Fruit fly (Drosophila melanogaster) whole organism, embryonic: ENCODE measurements around the gene defl.

ENCODE experiments used
- Ada2b ChIP-seq: fragments of 200-800 bp; sonication (Bioruptor generic); IDR thresholded peaks from 2 replicates; pipeline ENCODE4 v1.3.6; 2022; ENCODE audit warnings: missing biosample characterization, missing genetic modification characterization
- CG10147 ChIP-seq: fragments of 200-800 bp; sonication (Bioruptor generic); optimal IDR thresholded peaks from 2 replicates; lab custom pipeline; 2019; ENCODE audit warnings: missing biosample characterization, mild to moderate bottlenecking, missing genetic modification characterization, moderate library complexity
- CG10267 ChIP-seq: fragments of 200-800 bp; sonication (Bioruptor generic); optimal IDR thresholded peaks from 2 replicates; lab custom pipeline; 2018; ENCODE audit warnings: missing biosample characterization, mild to moderate bottlenecking, missing genetic modification characterization, moderate library complexity
- CG12155 ChIP-seq: fragments of 200-800 bp; sonication (Bioruptor generic); optimal IDR thresholded peaks from 3 replicates; lab custom pipeline; 2016; ENCODE audit warnings: missing biosample characterization, missing genetic modification characterization
- CG13287 ChIP-seq: fragments of 200-800 bp; sonication (Bioruptor generic); IDR thresholded peaks from 2 replicates; pipeline ENCODE4 v1.3.6; 2022; ENCODE audit warnings: missing biosample characterization, missing genetic modification characterization; ENCODE audit not compliant: partially characterized antibody
- CG14710 ChIP-seq: fragments of 200-800 bp; sonication (Bioruptor generic); optimal IDR thresholded peaks from 3 replicates; lab custom pipeline; 2019; ENCODE audit warnings: missing biosample characterization, mild to moderate bottlenecking, missing genetic modification characterization, moderate library complexity
- CG17829 ChIP-seq: fragments of 200-800 bp; optimal IDR thresholded peaks from 2 replicates; lab custom pipeline; 2019; ENCODE audit warnings: missing biosample characterization, mild to moderate bottlenecking, missing genetic modification characterization, moderate library complexity
- CG2129 ChIP-seq: fragments of 200-800 bp; sonication (Bioruptor generic); IDR thresholded peaks from 2 replicates; pipeline ENCODE4 v1.3.6; 2022; ENCODE audit warnings: missing biosample characterization, missing genetic modification characterization; ENCODE audit not compliant: partially characterized antibody
- CG2712 ChIP-seq: fragments of 200-800 bp; optimal IDR thresholded peaks from 3 replicates; lab custom pipeline; 2019; ENCODE audit warnings: missing biosample characterization, mild to moderate bottlenecking, missing genetic modification characterization, moderate library complexity
- CG2875 ChIP-seq: fragments of 200-800 bp; sonication (Bioruptor generic); optimal IDR thresholded peaks from 2 replicates; lab custom pipeline; 2017; ENCODE audit warnings: missing biosample characterization, mild to moderate bottlenecking, missing genetic modification characterization, missing genetic modification reagents
- CG30403 ChIP-seq: fragments of 200-800 bp; sonication (Bioruptor generic); optimal IDR thresholded peaks from 3 replicates; lab custom pipeline; 2016; ENCODE audit warnings: missing biosample characterization, missing genetic modification characterization
- CG32767 ChIP-seq: fragments of 200-800 bp; sonication (Bioruptor generic); IDR thresholded peaks from 2 replicates; pipeline ENCODE4 v1.3.6; 2022; ENCODE audit warnings: missing biosample characterization, missing genetic modification characterization
- CG33213 ChIP-seq: fragments of 200-800 bp; sonication (Bioruptor generic); optimal IDR thresholded peaks from 3 replicates; lab custom pipeline; 2016; ENCODE audit warnings: missing biosample characterization, missing genetic modification characterization
- CG34224 ChIP-seq: fragments of 200-800 bp; sonication (Bioruptor generic); IDR thresholded peaks from 3 replicates; pipeline ENCODE4 v1.3.6; 2022; ENCODE audit warnings: missing biosample characterization, missing genetic modification characterization; ENCODE audit not compliant: partially characterized antibody
- CG34422 ChIP-seq: fragments of 200-800 bp; sonication (Bioruptor generic); IDR thresholded peaks from 3 replicates; pipeline ENCODE4 v1.3.6; 2022; ENCODE audit warnings: missing biosample characterization, missing genetic modification characterization
- CG4854 ChIP-seq: fragments of 200-800 bp; sonication (Bioruptor generic); optimal IDR thresholded peaks from 2 replicates; lab custom pipeline; 2016; ENCODE audit warnings: missing biosample characterization, missing genetic modification characterization, inconsistent platforms
- CG5953 ChIP-seq: fragments of 200-800 bp; sonication (Bioruptor generic); IDR thresholded peaks from 2 replicates; pipeline ENCODE4 v1.3.6; 2022; ENCODE audit warnings: missing biosample characterization, missing genetic modification characterization
- Doc2 ChIP-seq: fragments of 200-800 bp; sonication (Bioruptor generic); IDR thresholded peaks from 2 replicates; pipeline ENCODE4 v1.3.6; 2022; ENCODE audit warnings: missing biosample characterization, missing genetic modification characterization
- Ets65A ChIP-seq: fragments of 200-800 bp; sonication (Bioruptor generic); peaks from one replicate; lab custom pipeline; 2016; ENCODE audit warnings: missing biosample characterization, missing genetic modification characterization
- HLH4C ChIP-seq: fragments of 200-800 bp; sonication (Bioruptor generic); IDR thresholded peaks from 3 replicates; pipeline ENCODE4 v1.3.6; 2022; ENCODE audit warnings: missing biosample characterization, missing genetic modification characterization; ENCODE audit not compliant: partially characterized antibody
- Hr78 ChIP-seq, 2 experiments: fragments of 200-800 bp in 1 of 2; fragments of >200 bp in 1 of 2; sonication (Bioruptor generic) in 1 of 2; optimal IDR thresholded peaks; 2 replicates each; lab custom pipeline; 2017 to 2019; ENCODE audit warnings: missing biosample characterization in 2 of 2, missing genetic modification characterization in 2 of 2, mild to moderate bottlenecking in 1 of 2, moderate library complexity in 1 of 2
- Hsf ChIP-seq: fragments of 200-800 bp; sonication (Bioruptor generic); optimal IDR thresholded peaks from 3 replicates; lab custom pipeline; 2016; ENCODE audit warnings: missing biosample characterization, missing genetic modification characterization
- MBD-R2 ChIP-seq: fragments of 200-800 bp; sonication (Bioruptor generic); IDR thresholded peaks from 2 replicates; pipeline ENCODE4 v1.3.6; 2022; ENCODE audit warnings: missing biosample characterization, missing genetic modification characterization
- Nf-YB ChIP-seq: fragments of 200-800 bp; sonication (Bioruptor generic); optimal IDR thresholded peaks from 3 replicates; lab custom pipeline; 2019; ENCODE audit warnings: missing biosample characterization, mild to moderate bottlenecking, missing genetic modification characterization, moderate library complexity
- Oaz ChIP-seq: fragments of 200-800 bp; sonication (Bioruptor generic); IDR thresholded peaks from 2 replicates; pipeline ENCODE4 v1.3.6; 2022; ENCODE audit warnings: missing biosample characterization, missing genetic modification characterization
- Optix ChIP-seq: fragments of 200-800 bp; sonication (Bioruptor generic); IDR thresholded peaks from 3 replicates; pipeline ENCODE4 v1.3.6; 2022; ENCODE audit warnings: missing biosample characterization, missing genetic modification characterization
- Vsx1 ChIP-seq: fragments of 200-800 bp; sonication (Bioruptor generic); optimal IDR thresholded peaks from 2 replicates; lab custom pipeline; 2017; ENCODE audit warnings: missing biosample characterization, mild to moderate bottlenecking, missing genetic modification characterization, missing genetic modification reagents
- YL-1 ChIP-seq: fragments of 200-800 bp; sonication (Bioruptor generic); optimal IDR thresholded peaks from 3 replicates; lab custom pipeline; 2017; ENCODE audit warnings: missing biosample characterization, mild to moderate bottlenecking, missing genetic modification characterization
- amos ChIP-seq: fragments of 200-800 bp; sonication (Bioruptor generic); IDR thresholded peaks from 2 replicates; pipeline ENCODE4 v1.3.6; 2022; ENCODE audit warnings: missing biosample characterization, missing genetic modification characterization; ENCODE audit not compliant: partially characterized antibody
- ato ChIP-seq: fragments of 200-800 bp; sonication (Bioruptor generic); IDR thresholded peaks from 2 replicates; pipeline ENCODE4 v1.3.6; 2022; ENCODE audit warnings: missing biosample characterization, missing genetic modification characterization; ENCODE audit not compliant: partially characterized antibody
- chn ChIP-seq: fragments of 200-800 bp; sonication (Bioruptor generic); optimal IDR thresholded peaks from 2 replicates; lab custom pipeline; 2016; ENCODE audit warnings: missing biosample characterization, missing genetic modification characterization
- corto ChIP-seq: fragments of 200-800 bp; sonication (Bioruptor generic); optimal IDR thresholded peaks from 2 replicates; lab custom pipeline; 2016; ENCODE audit warnings: missing biosample characterization, mild to moderate bottlenecking, missing genetic modification characterization, moderate library complexity
- crc ChIP-seq: fragments of 200-800 bp; sonication (Bioruptor generic); optimal IDR thresholded peaks from 2 replicates; lab custom pipeline; 2016; ENCODE audit warnings: missing biosample characterization, missing genetic modification characterization
- dati ChIP-seq: fragments of 200-800 bp; sonication (Bioruptor generic); IDR thresholded peaks from 2 replicates; pipeline ENCODE4 v1.3.6; 2022; ENCODE audit warnings: missing biosample characterization, missing genetic modification characterization
- dm ChIP-seq: fragments of 200-800 bp; sonication (Bioruptor generic); optimal IDR thresholded peaks from 3 replicates; lab custom pipeline; 2016; ENCODE audit warnings: missing biosample characterization, missing genetic modification characterization
- gt ChIP-seq: fragments of 200-800 bp; sonication (Bioruptor generic); IDR thresholded peaks from 2 replicates; pipeline ENCODE4 v1.3.6; 2022; ENCODE audit warnings: missing biosample characterization, missing genetic modification characterization
- ham ChIP-seq: fragments of 200-800 bp; sonication (Bioruptor generic); IDR thresholded peaks from 2 replicates; pipeline ENCODE4 v1.3.6; 2022; ENCODE audit warnings: missing biosample characterization, missing genetic modification characterization
- hth ChIP-seq: fragments of >200 bp; optimal IDR thresholded peaks from 2 replicates; lab custom pipeline; 2017; ENCODE audit warnings: inconsistent platforms
- insv ChIP-seq, 2 experiments: fragments of 200-800 bp; sonication (Bioruptor generic); optimal IDR thresholded peaks; 3 replicates each; lab custom pipeline; 2016 to 2018; ENCODE audit warnings: missing biosample characterization in 2 of 2, missing genetic modification characterization in 2 of 2
- jigr1 ChIP-seq: fragments of 200-800 bp; sonication (Bioruptor generic); IDR thresholded peaks from 3 replicates; pipeline ENCODE4 v1.3.6; 2022; ENCODE audit warnings: missing biosample characterization, missing genetic modification characterization
- lbe ChIP-seq: fragments of 200-800 bp; sonication (Bioruptor generic); optimal IDR thresholded peaks from 2 replicates; lab custom pipeline; 2016; ENCODE audit warnings: missing biosample characterization, mild to moderate bottlenecking, missing genetic modification characterization
- otp ChIP-seq: fragments of 200-800 bp; sonication (Bioruptor generic); IDR thresholded peaks from 3 replicates; pipeline ENCODE4, ENCODE4 v1.3.6; 2022; ENCODE audit warnings: missing biosample characterization, missing genetic modification characterization
- sna ChIP-seq: fragments of 200-800 bp; sonication (Bioruptor generic); IDR thresholded peaks from 2 replicates; pipeline ENCODE4 v1.3.6; 2022; ENCODE audit warnings: missing biosample characterization, missing genetic modification characterization; ENCODE audit not compliant: partially characterized antibody
- tll ChIP-seq, 2 experiments: fragments of 200-800 bp in 1 of 2; fragments of >200 bp in 1 of 2; sonication (Bioruptor generic) in 1 of 2; optimal IDR thresholded peaks; 2 replicates each; lab custom pipeline; 2017 to 2019; ENCODE audit warnings: missing biosample characterization in 2 of 2, missing genetic modification characterization in 2 of 2, mild to moderate bottlenecking in 1 of 2, moderate library complexity in 1 of 2
- tna ChIP-seq: fragments of 200-800 bp; sonication (Bioruptor generic); IDR thresholded peaks from 2 replicates; pipeline ENCODE4 v1.3.6; 2022; ENCODE audit warnings: missing biosample characterization, missing genetic modification characterization; ENCODE audit not compliant: partially characterized antibody
- zfh1 ChIP-seq: fragments of 200-800 bp; sonication (Bioruptor generic); IDR thresholded peaks from 3 replicates; pipeline ENCODE4 v1.3.6; 2022; ENCODE audit warnings: missing biosample characterization, missing genetic modification characterization

Gene defl

DNA sequence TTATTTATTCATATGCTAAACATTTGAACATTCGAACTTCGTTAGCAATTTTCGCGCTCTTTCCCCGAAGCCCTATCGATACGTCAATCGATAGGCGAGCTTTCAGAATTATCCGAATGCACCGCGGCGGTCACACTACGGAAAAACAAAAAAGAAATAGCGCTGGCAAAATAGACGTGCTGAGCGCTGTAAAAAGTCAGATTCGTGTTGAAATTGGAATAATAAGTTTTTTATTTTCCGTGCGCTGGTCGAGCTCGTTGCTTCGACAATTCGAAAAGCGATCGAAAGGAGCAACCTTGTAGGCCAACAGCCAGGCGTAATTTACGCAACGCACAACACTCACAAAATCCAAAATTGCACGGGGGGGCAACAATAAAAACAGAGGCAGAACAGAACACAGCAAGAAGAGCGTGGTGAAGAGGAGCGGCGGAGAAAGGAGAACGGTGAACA lies 25.0 kb upstream of the defl start, which contains the start of gene Ubc4 (continued):
- TF ChIP-seq CG13287, result peak; percentile 91
- peak; percentile 65 for TF ChIP-seq YL-1 (GFP tag; lab: Kevin White, UChicago)
- TF ChIP-seq CG30403 (GFP tag; lab: Kevin White, UChicago), result no peak
- TF ChIP-seq CG14710 (tag; lab: Kevin White, UChicago), result peak; percentile 12
- peak; percentile 4 for TF ChIP-seq CG33213 (GFP tag; lab: Kevin White, UChicago)
- peak; percentile 71 for TF ChIP-seq tna (GFP tag; lab: Robert Waterston, UW)
- 0 out of 3 replicates have a peak, but pooled peaks have one; percentile 28 for TF ChIP-seq CG34422
- TF ChIP-seq HLH4C, result peak; percentile 81

DNA sequence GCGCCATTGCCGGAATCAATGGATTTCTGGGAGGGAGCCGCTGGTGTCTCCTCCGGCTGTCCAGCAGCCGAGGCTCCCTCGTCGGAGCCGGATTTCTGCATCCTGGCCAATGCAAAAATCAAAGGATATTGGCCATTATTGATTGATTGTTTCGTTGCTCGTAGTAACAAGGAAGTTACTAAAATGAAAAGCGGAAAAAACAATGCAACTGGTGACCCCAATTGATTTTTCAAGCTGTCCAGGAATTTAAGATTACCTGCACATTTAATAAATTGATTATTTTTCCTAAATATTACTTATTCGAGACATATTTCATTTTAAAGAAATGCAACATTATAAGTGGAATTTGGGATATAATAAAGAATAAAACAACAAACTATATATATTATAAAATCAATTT lies 19.7 kb upstream of the defl start, which contains the start of gene CG6761:
Gene CG6761 (minus strand): TSS at position 101 of the 400 bp plus-strand sequence.
- TF ChIP-seq tll (GFP tag; optimal IDR thresholded peaks at IDR 0.05; lab: Kevin White, UChicago), result no peak
- TF ChIP-seq lbe, result no peak
- no peak for TF ChIP-seq dm
- no peak for TF ChIP-seq crc (GFP tag; lab: Kevin White, UChicago)
- TF ChIP-seq corto (GFP tag; lab: Kevin White, UChicago), result no peak
- TF ChIP-seq ham (GFP tag; lab: Robert Waterston, UW), result no peak
- TF ChIP-seq YL-1 (GFP tag; lab: Kevin White, UChicago), result no peak

DNA sequence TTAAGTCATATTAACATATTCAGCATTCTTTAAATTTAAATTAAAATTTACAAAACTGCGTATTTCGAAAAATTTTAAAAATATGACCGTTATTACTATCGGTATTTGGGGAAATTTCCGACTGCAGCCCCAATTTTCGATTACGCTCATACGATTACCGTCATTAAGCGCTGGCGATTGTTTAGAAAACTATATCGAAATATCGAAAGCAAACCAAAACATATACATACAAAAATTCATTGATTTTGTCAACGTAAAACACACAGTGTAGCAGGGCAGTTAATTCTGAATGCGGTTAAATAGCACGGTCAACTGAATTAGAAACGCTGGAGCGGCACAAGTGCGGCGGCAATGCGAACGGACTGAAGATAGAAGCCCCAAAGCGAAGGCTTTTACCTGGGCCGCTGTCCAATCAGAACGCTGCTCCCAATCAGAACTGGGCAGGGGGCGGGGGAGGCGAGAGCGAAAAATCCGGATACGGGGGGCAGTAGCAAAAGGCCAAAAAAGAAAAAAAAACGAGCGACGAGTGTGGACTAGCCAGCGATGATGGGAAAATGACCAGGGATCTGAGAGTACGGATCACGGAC lies 19.0 kb upstream of the defl start, which contains the start of gene CG16711:
Gene CG16711 (plus strand): TSS at position 170 of the 587 bp plus-strand sequence.
- TF ChIP-seq jigr1 (GFP tag; lab: Robert Waterston, UW) (no peak), CG2129 (GFP tag; lab: Robert Waterston, UW) (peak; percentile 65), chn (GFP tag; lab: Kevin White, UChicago) (no peak), CG17829 (tag; lab: Kevin White, UChicago) (peak; percentile 17), crc (GFP tag; lab: Kevin White, UChicago) (no peak), CG2712 (peak; percentile 15), insv (GFP tag; optimal IDR thresholded peaks at IDR 0.05; lab: Kevin White, UChicago) (peak; percentile 62 to 91), Hr78 (GFP tag; optimal IDR thresholded peaks at IDR 0.05; lab: Kevin White, UChicago) (no peak), tna (GFP tag; lab: Robert Waterston, UW) (peak; percentile 96), ato (peak; percentile 93), sna (GFP tag; lab: Robert Waterston, UW) (peak; percentile 90), amos (GFP tag; lab: Robert Waterston, UW) (peak; percentile 95; the same call in 1 of the 2 replicates), Optix (GFP tag; lab: Robert Waterston, UW) (no peak), CG10267 (tag; lab: Kevin White, UChicago) (peak; percentile 40), Ets65A (GFP tag; lab: Kevin White, UChicago) (no peak), hth (lab: Kevin White, UChicago) (no peak), CG2875 (GFP tag; lab: Kevin White, UChicago) (no peak), CG10147 (GFP tag; lab: Kevin White, UChicago) (peak; percentile 3), Doc2 (GFP tag; lab: Robert Waterston, UW) (no peak), gt (GFP tag; lab: Robert Waterston, UW) (no peak), MBD-R2 (GFP tag; lab: Robert Waterston, UW) (peak; percentile 71; the same call in 1 of the 2 replicates), CG32767 (GFP tag; lab: Robert Waterston, UW) (peak; percentile 87), CG5953 (GFP tag; lab: Robert Waterston, UW) (no peak), CG34224 (GFP tag; lab: Robert Waterston, UW) (peak; percentile 96), CG4854 (GFP tag; lab: Kevin White, UChicago) (no peak), Vsx1 (GFP tag; lab: Kevin White, UChicago) (no peak), Nf-YB (GFP tag; lab: Kevin White, UChicago) (peak; percentile 95), Ada2b (GFP tag; lab: Robert Waterston, UW) (no peak), Oaz (GFP tag; lab: Robert Waterston, UW) (no peak), CG12155 (GFP tag; lab: Kevin White, UChicago) (no peak), Hsf (GFP tag; lab: Kevin White, UChicago) (no peak), zfh1 (GFP tag; lab: Robert Waterston, UW) (0 out of 3 replicates have a peak, but pooled peaks have one; percentile 21), dati (GFP tag; lab: Robert Waterston, UW) (no peak), otp (no peak)
